Worm (Caenorhabditis elegans) whole organism, young adult: ENCODE results near the gene morc-1.

Experiments used
- B0019.2 ChIP-seq: fragments of 200-800 bp; sonication (Bioruptor generic); conservative IDR thresholded peaks from 2 replicates; pipeline ENCODE4 v1.3.6; 2022; ENCODE audit warnings: missing genetic modification reagents, missing genetic modification characterization, missing compliant biosample characterization
- B0261.1 ChIP-seq: sonication (generic microtip); optimal IDR thresholded peaks from 2 replicates; lab custom pipeline; 2016; ENCODE audit warnings: mild to moderate bottlenecking, missing genetic modification characterization, moderate library complexity, missing compliant biosample characterization
- F23B12.7 ChIP-seq: sonication (generic microtip); optimal IDR thresholded peaks from 2 replicates; lab custom pipeline; 2017; ENCODE audit warnings: missing genetic modification characterization, mild to moderate bottlenecking, missing compliant biosample characterization, antibody characterized with exemption, moderate library complexity; ENCODE audit not compliant: insufficient read depth
- ama-1 ChIP-seq, 3 experiments: fragments of 150-350 bp in 1 of 3; sonication (generic microtip) in 2 of 3; optimal IDR thresholded peaks; 2 replicates each; lab custom pipeline; 2014 to 2018; ENCODE audit warnings: missing biosample characterization in 2 of 3, missing genetic modification characterization in 2 of 3, missing genetic modification reagents in 2 of 3
- dpl-1 ChIP-seq: fragments of 150-350 bp; optimal IDR thresholded peaks from 2 replicates; lab custom pipeline; 2014; ENCODE audit warnings: missing biosample characterization, missing genetic modification reagents, missing genetic modification characterization
- efl-1 ChIP-seq: fragments of 150-350 bp; optimal IDR thresholded peaks from 2 replicates; lab custom pipeline; 2014; ENCODE audit warnings: missing biosample characterization, missing genetic modification reagents, missing genetic modification characterization
- lag-1 ChIP-seq: fragments of 200-800 bp; sonication (Bioruptor generic); IDR thresholded peaks from 2 replicates; pipeline ENCODE4 v1.3.6; 2022; ENCODE audit warnings: missing genetic modification reagents, missing genetic modification characterization, missing compliant biosample characterization
- lsl-1 ChIP-seq: fragments of 200-800 bp; sonication (Bioruptor generic); optimal IDR thresholded peaks from 2 replicates; lab custom pipeline; 2018; ENCODE audit warnings: mild to moderate bottlenecking, missing genetic modification characterization, moderate library complexity, missing compliant biosample characterization
- nfya-2 ChIP-seq: fragments of 200-800 bp; sonication (Bioruptor generic); IDR thresholded peaks from 2 replicates; pipeline ENCODE4 v1.3.6; 2022; ENCODE audit warnings: missing genetic modification reagents, missing genetic modification characterization, missing compliant biosample characterization
- zfh-2 ChIP-seq: fragments of 200-800 bp; sonication (Bioruptor generic); conservative IDR thresholded peaks from 2 replicates; pipeline ENCODE4 v1.3.6; 2022; ENCODE audit warnings: missing genetic modification reagents, missing genetic modification characterization, missing compliant biosample characterization
- ztf-3 ChIP-seq: fragments of 200-800 bp; sonication (Bioruptor generic); optimal IDR thresholded peaks from 2 replicates; lab custom pipeline; 2018; ENCODE audit warnings: mild to moderate bottlenecking, missing genetic modification characterization, missing compliant biosample characterization

ce11 chrIII:5241854-5242253 lies 35.1 kb upstream of the morc-1 start:
- TF ChIP-seq dpl-1 (GFP tag; lab: Kevin White, UChicago) = no peak
- no peak for TF ChIP-seq B0261.1
- TF ChIP-seq ztf-3 (GFP tag; lab: Kevin White, UChicago) = no peak
- TF ChIP-seq nfya-2 = no peak
- TF ChIP-seq B0019.2 (GFP tag; lab: Robert Waterston, UW) = no peak
- TF ChIP-seq lsl-1 (GFP tag; lab: Kevin White, UChicago) = no peak
- TF ChIP-seq efl-1 (GFP tag; lab: Kevin White, UChicago) = no peak
- no peak for TF ChIP-seq lag-1 (GFP tag; lab: Robert Waterston, UW)
- no peak for TF ChIP-seq zfh-2
- TF ChIP-seq ama-1 (optimal IDR thresholded peaks at IDR 0.05; lab: Kevin White, UChicago) = no peak
- no peak for TF ChIP-seq ama-1 (GFP tag; optimal IDR thresholded peaks at IDR 0.05; lab: Kevin White, UChicago)
- no peak for TF ChIP-seq F23B12.7
